Fruit fly (Drosophila melanogaster): ENCODE data around the gene CG2931.
A peak's percentile ranks its signal among the peaks of the same experiment; 100 is the strongest.

dm6 chr3R:5587863-5588519, 19.6 kb upstream of the CG2931 start, which contains the start of gene CG2926:
- 0 out of 2 replicates have a peak, but pooled peaks have one; percentile 32 for TF ChIP-seq CG12605 (GFP tag; IDR thresholded peaks at IDR 0.05)
- TF ChIP-seq D1 (tag; optimal IDR thresholded peaks at IDR 0.05): no peak
- TF ChIP-seq CG8159 (tag; optimal IDR thresholded peaks at IDR 0.05): no peak
